Worm (Caenorhabditis elegans): ENCODE results near the gene Y48A6B.8.

- TF ChIP-seq unc-39 (tag; optimal IDR thresholded peaks at IDR 0.05) (no peak), ztf-11 (tag; optimal IDR thresholded peaks at IDR 0.05) (no peak), hlh-1 (tag; optimal IDR thresholded peaks at IDR 0.05) (no peak), blmp-1 (tag; optimal IDR thresholded peaks at IDR 0.05) (no peak), nhr-12 (tag; optimal IDR thresholded peaks at IDR 0.05) (no peak), snpc-4 (tag; optimal IDR thresholded peaks at IDR 0.05) (no peak), unc-62 (GFP tag; optimal IDR thresholded peaks at IDR 0.05) (no peak)
Measured at ce11 chrIII:11032872-11033271, 3.6 kb upstream of the Y48A6B.8 start, which contains the start of gene Y48A6B.9.

All from whole organism, mixed stage, embryonic.